Worm (Caenorhabditis elegans) whole organism, L3 larva: Measurements from ENCODE around the gene F23D12.7.

Experiments used
- R02D3.7 ChIP-seq: fragments of 150-350 bp; optimal IDR thresholded peaks from 2 replicates; lab custom pipeline; 2014; ENCODE audit warnings: missing biosample characterization, missing genetic modification characterization
- ZK546.5 ChIP-seq: sonication (generic microtip); optimal IDR thresholded peaks from 2 replicates; lab custom pipeline; 2017; ENCODE audit warnings: missing biosample characterization, missing genetic modification characterization
- aly-2 ChIP-seq: fragments of 150-350 bp; optimal IDR thresholded peaks from 2 replicates; lab custom pipeline; 2014; ENCODE audit warnings: missing biosample characterization, missing genetic modification characterization
- ceh-16 ChIP-seq: sonication (generic microtip); optimal IDR thresholded peaks from 2 replicates; lab custom pipeline; 2017; ENCODE audit warnings: missing biosample characterization, missing genetic modification characterization
- ceh-28 ChIP-seq: fragments of 150-350 bp; optimal IDR thresholded peaks from 2 replicates; lab custom pipeline; 2014; ENCODE audit warnings: missing biosample characterization, missing genetic modification reagents, missing genetic modification characterization
- ceh-82 ChIP-seq: fragments of 150-350 bp; optimal IDR thresholded peaks from 2 replicates; lab custom pipeline; 2014; ENCODE audit warnings: missing biosample characterization, missing genetic modification characterization
- ceh-9 ChIP-seq: sonication (generic microtip); optimal IDR thresholded peaks from 2 replicates; lab custom pipeline; 2018; ENCODE audit warnings: missing biosample characterization, missing genetic modification characterization
- daf-12 ChIP-seq: fragments of 150-350 bp; optimal IDR thresholded peaks from 2 replicates; lab custom pipeline; 2014; ENCODE audit warnings: missing biosample characterization, missing genetic modification reagents, missing genetic modification characterization
- egl-27 ChIP-seq: sonication (generic microtip); optimal IDR thresholded peaks from 4 replicates; lab custom pipeline; 2017; ENCODE audit warnings: missing biosample characterization, missing genetic modification reagents, missing genetic modification characterization
- egl-5 ChIP-seq: fragments of 150-350 bp; optimal IDR thresholded peaks from 2 replicates; lab custom pipeline; 2017; ENCODE audit warnings: missing biosample characterization, missing genetic modification reagents, missing genetic modification characterization, inconsistent platforms
- elt-1 ChIP-seq: fragments of 150-350 bp; optimal IDR thresholded peaks from 2 replicates; lab custom pipeline; 2014; ENCODE audit warnings: missing biosample characterization, missing genetic modification characterization
- elt-2 ChIP-seq: sonication (generic microtip); optimal IDR thresholded peaks from 2 replicates; lab custom pipeline; 2016; ENCODE audit warnings: missing genetic modification reagents, mild to moderate bottlenecking, missing genetic modification characterization, missing compliant biosample characterization
- eor-1 ChIP-seq, 2 experiments: fragments of 150-350 bp; optimal IDR thresholded peaks; 2 replicates each; lab custom pipeline; 2014 to 2018; ENCODE audit warnings: missing biosample characterization in 2 of 2, missing genetic modification characterization in 2 of 2
- fkh-10 ChIP-seq: sonication (generic microtip); optimal IDR thresholded peaks from 2 replicates; lab custom pipeline; 2017; ENCODE audit warnings: missing biosample characterization, missing genetic modification reagents, missing genetic modification characterization
- fkh-2 ChIP-seq: fragments of 150-350 bp; optimal IDR thresholded peaks from 2 replicates; lab custom pipeline; 2014; ENCODE audit warnings: missing biosample characterization, missing genetic modification reagents, missing genetic modification characterization
- hmg-11 ChIP-seq: sonication (generic microtip); optimal IDR thresholded peaks from 2 replicates; lab custom pipeline; 2016; ENCODE audit warnings: missing genetic modification characterization, missing compliant biosample characterization
- jun-1 ChIP-seq: fragments of 150-350 bp; optimal IDR thresholded peaks from 2 replicates; lab custom pipeline; 2014; ENCODE audit warnings: missing biosample characterization, missing genetic modification reagents, missing genetic modification characterization
- lin-15B ChIP-seq: fragments of 150-350 bp; optimal IDR thresholded peaks from 2 replicates; lab custom pipeline; 2014; ENCODE audit warnings: missing biosample characterization, missing genetic modification characterization
- lin-39 ChIP-seq: fragments of 150-350 bp; optimal IDR thresholded peaks from 2 replicates; lab custom pipeline; 2018; ENCODE audit warnings: missing biosample characterization, missing genetic modification reagents, missing genetic modification characterization
- lsy-12 ChIP-seq: sonication (generic microtip); optimal IDR thresholded peaks from 2 replicates; lab custom pipeline; 2016; ENCODE audit warnings: mild to moderate bottlenecking, missing genetic modification characterization, missing compliant biosample characterization
- mml-1 ChIP-seq: fragments of 150-350 bp; sonication (generic microtip); optimal IDR thresholded peaks from 3 replicates; lab custom pipeline; 2014; ENCODE audit warnings: missing biosample characterization, missing genetic modification characterization
- nfya-1 ChIP-seq: sonication (generic microtip); optimal IDR thresholded peaks from 2 replicates; lab custom pipeline; 2017; ENCODE audit warnings: missing genetic modification characterization, mild to moderate bottlenecking, missing compliant biosample characterization, antibody characterized with exemption, moderate library complexity; ENCODE audit not compliant: insufficient read depth
- nhr-12 ChIP-seq: fragments of 150-350 bp; optimal IDR thresholded peaks from 2 replicates; lab custom pipeline; 2014; ENCODE audit warnings: missing biosample characterization, missing genetic modification characterization
- nhr-23 ChIP-seq: fragments of 150-350 bp; optimal IDR thresholded peaks from 2 replicates; lab custom pipeline; 2014; ENCODE audit warnings: missing biosample characterization, missing genetic modification reagents, missing genetic modification characterization
- nhr-237 ChIP-seq: fragments of 150-350 bp; optimal IDR thresholded peaks from 2 replicates; lab custom pipeline; 2014; ENCODE audit warnings: missing biosample characterization, missing genetic modification characterization
- nhr-25 ChIP-seq: sonication (generic microtip); optimal IDR thresholded peaks from 2 replicates; lab custom pipeline; 2017; ENCODE audit warnings: missing biosample characterization, missing genetic modification characterization
- nhr-43 ChIP-seq: sonication (generic microtip); optimal IDR thresholded peaks from 2 replicates; lab custom pipeline; 2016; ENCODE audit warnings: mild to moderate bottlenecking, missing genetic modification characterization, missing compliant biosample characterization; ENCODE audit not compliant: poor library complexity, severe bottlenecking
- nhr-67 ChIP-seq: fragments of 150-350 bp; optimal IDR thresholded peaks from 2 replicates; lab custom pipeline; 2014; ENCODE audit warnings: missing biosample characterization, missing genetic modification characterization
- nhr-76 ChIP-seq: fragments of 150-350 bp; sonication (generic microtip); optimal IDR thresholded peaks from 5 replicates; lab custom pipeline; 2014; ENCODE audit warnings: missing biosample characterization, missing genetic modification characterization
- nhr-77 ChIP-seq: fragments of 150-350 bp; optimal IDR thresholded peaks from 2 replicates; lab custom pipeline; 2014; ENCODE audit warnings: missing biosample characterization, missing genetic modification characterization
- pha-4 ChIP-seq: fragments of 150-350 bp; optimal IDR thresholded peaks from 2 replicates; lab custom pipeline; 2014; ENCODE audit warnings: missing biosample characterization, missing genetic modification reagents, missing genetic modification characterization
- pqm-1 ChIP-seq: fragments of 150-350 bp; optimal IDR thresholded peaks from 2 replicates; lab custom pipeline; 2017; ENCODE audit warnings: missing biosample characterization, missing genetic modification characterization, inconsistent platforms
- sea-2 ChIP-seq: fragments of 150-350 bp; sonication (generic microtip); optimal IDR thresholded peaks from 4 replicates; lab custom pipeline; 2014; ENCODE audit warnings: missing biosample characterization, missing genetic modification reagents, missing genetic modification characterization
- snpc-4 ChIP-seq: fragments of 150-350 bp; optimal IDR thresholded peaks from 2 replicates; lab custom pipeline; 2014; ENCODE audit warnings: missing biosample characterization, missing genetic modification characterization
- tbx-2 ChIP-seq: sonication (generic microtip); optimal IDR thresholded peaks from 2 replicates; lab custom pipeline; 2016; ENCODE audit warnings: mild to moderate bottlenecking, missing genetic modification characterization, missing compliant biosample characterization
- unc-39 ChIP-seq: sonication (generic microtip); optimal IDR thresholded peaks from 4 replicates; lab custom pipeline; 2017; ENCODE audit warnings: missing biosample characterization, missing genetic modification characterization
- unc-62 ChIP-seq: fragments of 150-350 bp; sonication (generic microtip); optimal IDR thresholded peaks from 4 replicates; lab custom pipeline; 2014; ENCODE audit warnings: missing biosample characterization, missing genetic modification reagents, missing genetic modification characterization
- zag-1 ChIP-seq: fragments of 150-350 bp; optimal IDR thresholded peaks from 2 replicates; lab custom pipeline; 2014; ENCODE audit warnings: missing biosample characterization, missing genetic modification characterization
- ztf-11 ChIP-seq: fragments of 150-350 bp; optimal IDR thresholded peaks from 2 replicates; lab custom pipeline; 2014; ENCODE audit warnings: missing biosample characterization, missing genetic modification characterization
- ztf-4 ChIP-seq: fragments of 150-350 bp; optimal IDR thresholded peaks from 2 replicates; lab custom pipeline; 2014; ENCODE audit warnings: missing biosample characterization, missing genetic modification characterization

The F23D12.7 gene

DNA sequence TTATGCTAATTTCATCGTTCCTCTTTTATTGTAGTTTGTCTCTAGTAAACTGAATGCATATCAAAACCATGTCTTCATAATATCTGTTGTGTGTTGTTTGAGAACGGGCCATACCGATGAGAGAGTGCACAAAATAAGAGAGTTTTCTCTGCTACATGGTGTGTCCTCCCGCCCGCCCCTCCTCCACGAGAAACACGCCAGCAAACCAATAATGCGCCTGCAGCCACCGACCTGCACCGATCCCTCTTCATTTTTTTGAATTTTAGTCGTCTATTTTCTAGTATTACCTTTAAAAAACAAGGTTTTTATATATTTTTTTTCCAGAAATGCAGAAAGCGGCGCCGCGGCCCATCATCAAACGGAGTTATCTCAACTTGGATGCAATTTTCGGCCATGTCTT, 26.6 kb upstream of the F23D12.7 start, which contains the start of gene gfi-3 (continued):
- TF ChIP-seq tbx-2 (tag; lab: Kevin White, UChicago) (peak; percentile 57), zag-1 (no peak), unc-39 (tag; lab: Kevin White, UChicago) (no peak), ceh-9 (tag; lab: Kevin White, UChicago) (no peak), nhr-25 (peak; percentile 83), R02D3.7 (tag; lab: Kevin White, UChicago) (peak; percentile 51), nhr-237 (tag; lab: Kevin White, UChicago) (no peak), lin-15B (peak; percentile 51), ceh-28 (peak; percentile 70)

DNA sequence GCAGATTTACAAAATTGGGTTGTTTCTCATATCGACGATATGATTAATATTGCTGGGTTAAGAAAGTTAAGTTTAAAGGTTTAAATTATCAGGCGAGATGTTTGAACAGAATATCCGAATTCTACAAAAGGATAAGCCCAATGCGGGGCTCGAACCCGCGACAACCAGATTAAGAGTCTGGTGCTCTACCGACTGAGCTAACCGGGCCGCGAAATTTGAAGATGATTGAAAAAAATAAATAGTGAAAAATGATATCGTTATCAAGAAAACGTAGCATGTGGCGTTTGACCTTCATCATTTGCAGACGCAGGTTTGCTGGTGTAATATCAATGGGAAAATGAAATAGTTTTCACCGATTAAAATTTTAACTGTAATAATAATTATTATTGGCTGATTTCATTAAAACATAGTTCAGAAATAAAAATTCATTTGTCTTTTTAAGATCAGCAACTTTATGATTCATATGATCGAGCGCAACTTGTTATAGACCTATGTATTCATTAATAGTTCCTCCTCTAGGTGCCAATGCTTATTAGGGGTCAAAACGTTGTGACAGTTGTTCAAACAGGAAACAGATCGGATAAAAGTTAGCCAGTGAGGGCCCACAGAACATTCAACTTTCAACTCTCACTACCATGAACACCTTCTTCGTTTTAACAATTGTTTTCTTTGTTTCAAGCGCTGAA, 25.3 kb upstream of the F23D12.7 start, which contains the start of gene M163.11:
TSS of gene M163.11 (plus strand) at position 636 of the 686 bp plus-strand sequence.
- no peak for TF ChIP-seq elt-1 (tag; lab: Kevin White, UChicago)
- TF ChIP-seq elt-2: peak; percentile 36
- TF ChIP-seq lsy-12 (tag; lab: Kevin White, UChicago): peak; percentile 3
- TF ChIP-seq fkh-10 (GFP tag; lab: Kevin White, UChicago): no peak
- peak; percentile 8 for TF ChIP-seq nhr-25
- peak; percentile 71 for TF ChIP-seq nhr-43 (tag; lab: Kevin White, UChicago)
- TF ChIP-seq, all 47 proteins: peak for 4

ce11 chrX:14478193-14478592, 24.6 kb upstream of the F23D12.7 start:
- no peak for TF ChIP-seq eor-1 (tag; optimal IDR thresholded peaks at IDR 0.05; lab: Kevin White, UChicago)
- TF ChIP-seq ceh-82: peak; percentile 25
- TF ChIP-seq daf-12 (tag; lab: Kevin White, UChicago): no peak
- no peak for TF ChIP-seq egl-5 (tag; lab: Kevin White, UChicago)
- TF ChIP-seq elt-1 (tag; lab: Kevin White, UChicago): no peak
- no peak for TF ChIP-seq aly-2 (tag; lab: Kevin White, UChicago)
- TF ChIP-seq nhr-23: no peak
- no peak for TF ChIP-seq egl-27 (tag; lab: Kevin White, UChicago)
- no peak for TF ChIP-seq lin-39 (tag; lab: Kevin White, UChicago)
- no peak for TF ChIP-seq nhr-77 (tag; lab: Kevin White, UChicago)
- no peak for TF ChIP-seq unc-62 (GFP tag; lab: Kevin White, UChicago)
- TF ChIP-seq snpc-4 (tag; lab: Kevin White, UChicago): peak; percentile 98
- peak; percentile 36 for TF ChIP-seq nfya-1 (tag; lab: Kevin White, UChicago)
- TF ChIP-seq hmg-11 (tag; lab: Kevin White, UChicago): no peak
- TF ChIP-seq nhr-43 (tag; lab: Kevin White, UChicago): no peak
- TF ChIP-seq pha-4 (tag; lab: Kevin White, UChicago): no peak
- no peak for TF ChIP-seq ceh-9 (tag; lab: Kevin White, UChicago)
- no peak for TF ChIP-seq ztf-4 (tag; lab: Kevin White, UChicago)
- no peak for TF ChIP-seq nhr-76 (tag; lab: Kevin White, UChicago)
- no peak for TF ChIP-seq R02D3.7 (tag; lab: Kevin White, UChicago)
- no peak for TF ChIP-seq ceh-16

ce11 chrX:14477338-14477737, 23.7 kb upstream of the F23D12.7 start:
- TF ChIP-seq nhr-76 (tag; lab: Kevin White, UChicago) (no peak), snpc-4 (tag; lab: Kevin White, UChicago) (peak; percentile 92), R02D3.7 (tag; lab: Kevin White, UChicago) (no peak), lin-15B (no peak), elt-2 (peak; percentile 17)

DNA sequence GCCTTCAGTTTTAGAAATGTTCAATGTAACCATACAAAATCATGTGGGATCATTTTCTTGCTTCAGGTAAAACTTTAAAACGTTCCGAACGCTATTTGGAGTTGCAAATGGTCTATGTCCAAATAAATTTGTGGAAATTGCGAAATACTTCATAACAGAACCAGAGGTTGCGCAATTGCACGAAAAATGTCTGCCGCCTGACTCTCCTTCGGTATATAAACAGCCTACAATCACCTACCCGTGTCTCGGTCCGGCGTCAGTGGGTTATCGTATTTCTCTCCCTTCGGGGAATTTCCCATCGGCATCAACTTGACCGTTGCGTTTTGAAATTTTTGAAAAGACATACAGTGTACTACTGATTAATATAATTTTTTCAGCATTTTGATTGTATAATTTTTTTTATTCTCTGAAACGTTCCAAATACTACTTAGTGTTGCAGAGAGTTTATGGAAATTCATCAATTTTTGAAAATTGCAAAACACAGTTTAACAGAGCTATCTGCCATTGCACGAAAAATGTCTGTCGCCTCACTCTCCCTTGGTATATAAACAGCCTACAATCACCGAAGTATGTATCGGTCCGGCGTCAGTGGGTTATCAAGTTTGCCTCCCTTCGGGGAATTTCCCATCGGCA, 23.1 kb upstream of the F23D12.7 start:
- no peak for TF ChIP-seq pqm-1 (tag; lab: Kevin White, UChicago)
- no peak for TF ChIP-seq ztf-11 (tag; lab: Kevin White, UChicago)
- TF ChIP-seq nhr-76 (tag; lab: Kevin White, UChicago): no peak
- TF ChIP-seq ceh-28: peak; percentile 0
- no peak for TF ChIP-seq nhr-77 (tag; lab: Kevin White, UChicago)
- TF ChIP-seq nhr-67: no peak
- TF ChIP-seq aly-2 (tag; lab: Kevin White, UChicago): no peak
- TF ChIP-seq nhr-12 (tag; lab: Kevin White, UChicago): no peak
- peak; percentile 68 for TF ChIP-seq tbx-2 (tag; lab: Kevin White, UChicago)
- TF ChIP-seq fkh-2 (tag; lab: Kevin White, UChicago): no peak
- peak; percentile 14 for TF ChIP-seq lsy-12 (tag; lab: Kevin White, UChicago)
- peak; percentile 22 for TF ChIP-seq nhr-25
- TF ChIP-seq elt-1 (tag; lab: Kevin White, UChicago): no peak
- peak; percentile 69 for TF ChIP-seq nhr-23
- TF ChIP-seq nhr-43 (tag; lab: Kevin White, UChicago): peak; percentile 82
- no peak for TF ChIP-seq ZK546.5 (tag; lab: Kevin White, UChicago)
- no peak for TF ChIP-seq ceh-16
- no peak for TF ChIP-seq sea-2 (GFP tag; lab: Kevin White, UChicago)
- no peak for TF ChIP-seq daf-12 (tag; lab: Kevin White, UChicago)
- peak; percentile 38 for TF ChIP-seq elt-2
- TF ChIP-seq jun-1 (tag; lab: Kevin White, UChicago): peak; percentile 68
- TF ChIP-seq mml-1: no peak
